Worm (Caenorhabditis elegans) whole organism, late embryonic: ENCODE data around the gene F10E7.5.

Experiments used
- C08G9.2 ChIP-seq: sonication (generic microtip); optimal IDR thresholded peaks from 2 replicates; lab custom pipeline; 2016; ENCODE audit warnings: mild to moderate bottlenecking, missing genetic modification characterization, moderate library complexity, missing compliant biosample characterization
- C38D4.7 ChIP-seq: fragments of 200-800 bp; sonication (Bioruptor generic); optimal IDR thresholded peaks from 2 replicates; lab custom pipeline; 2018; ENCODE audit warnings: mild to moderate bottlenecking, missing genetic modification characterization, moderate library complexity, missing compliant biosample characterization
- T23F11.4 ChIP-seq: fragments of 200-800 bp; sonication (Bioruptor generic); optimal IDR thresholded peaks from 2 replicates; lab custom pipeline; 2018; ENCODE audit warnings: mild to moderate bottlenecking, missing genetic modification characterization, missing compliant biosample characterization
- Y22D7AL.16 ChIP-seq: sonication (generic microtip); optimal IDR thresholded peaks from 2 replicates; lab custom pipeline; 2016; ENCODE audit warnings: missing genetic modification characterization, missing compliant biosample characterization
- ceh-18 ChIP-seq: sonication (generic microtip); optimal IDR thresholded peaks from 2 replicates; lab custom pipeline; 2016; ENCODE audit warnings: missing genetic modification characterization, missing compliant biosample characterization
- ceh-19 ChIP-seq: fragments of 200-800 bp; sonication (Bioruptor generic); optimal IDR thresholded peaks from 2 replicates; lab custom pipeline; 2018; ENCODE audit warnings: mild to moderate bottlenecking, missing genetic modification characterization, missing compliant biosample characterization
- ceh-22 ChIP-seq: sonication (generic microtip); optimal IDR thresholded peaks from 2 replicates; lab custom pipeline; 2017; ENCODE audit warnings: missing biosample characterization, missing genetic modification characterization
- ceh-24 ChIP-seq: sonication (generic microtip); optimal IDR thresholded peaks from 2 replicates; lab custom pipeline; 2016; ENCODE audit warnings: mild to moderate bottlenecking, missing genetic modification characterization, missing compliant biosample characterization
- ceh-31 ChIP-seq: sonication (generic microtip); optimal IDR thresholded peaks from 2 replicates; lab custom pipeline; 2016; ENCODE audit warnings: missing genetic modification characterization, missing compliant biosample characterization
- ceh-48 ChIP-seq: sonication (generic microtip); optimal IDR thresholded peaks from 2 replicates; lab custom pipeline; 2016; ENCODE audit warnings: missing genetic modification characterization, inconsistent platforms, missing compliant biosample characterization
- ceh-6 ChIP-seq: fragments of 200-800 bp; sonication (Bioruptor generic); optimal IDR thresholded peaks from 2 replicates; lab custom pipeline; 2018; ENCODE audit warnings: mild to moderate bottlenecking, missing genetic modification characterization, missing compliant biosample characterization
- dmd-4 ChIP-seq: sonication (generic microtip); optimal IDR thresholded peaks from 2 replicates; lab custom pipeline; 2016; ENCODE audit warnings: borderline replicate concordance, missing genetic modification characterization, missing compliant biosample characterization
- dve-1 ChIP-seq: sonication (generic microtip); optimal IDR thresholded peaks from 2 replicates; lab custom pipeline; 2017; ENCODE audit warnings: antibody characterized with exemption, mild to moderate bottlenecking, missing genetic modification characterization, missing compliant biosample characterization
- elt-2 ChIP-seq: sonication (generic microtip); optimal IDR thresholded peaks from 2 replicates; lab custom pipeline; 2016; ENCODE audit warnings: missing genetic modification reagents, missing genetic modification characterization, missing compliant biosample characterization
- ets-4 ChIP-seq: sonication (generic microtip); optimal IDR thresholded peaks from 2 replicates; lab custom pipeline; 2016; ENCODE audit warnings: missing genetic modification characterization, missing compliant biosample characterization
- eyg-1 ChIP-seq: sonication (generic microtip); optimal IDR thresholded peaks from 2 replicates; lab custom pipeline; 2016; ENCODE audit warnings: missing genotype, missing genetic modification characterization, missing compliant biosample characterization
- fax-1 ChIP-seq: sonication (generic microtip); optimal IDR thresholded peaks from 2 replicates; lab custom pipeline; 2016; ENCODE audit warnings: missing genotype, missing genetic modification characterization, missing compliant biosample characterization
- hlh-13 ChIP-seq: fragments of 200-800 bp; sonication (Bioruptor generic); optimal IDR thresholded peaks from 2 replicates; lab custom pipeline; 2018; ENCODE audit warnings: mild to moderate bottlenecking, missing genetic modification characterization, missing compliant biosample characterization
- hlh-30 ChIP-seq: sonication (generic microtip); optimal IDR thresholded peaks from 2 replicates; lab custom pipeline; 2017; ENCODE audit warnings: antibody characterized with exemption, missing genetic modification characterization, missing compliant biosample characterization; ENCODE audit not compliant: insufficient read depth
- nfya-1 ChIP-seq: sonication (generic microtip); optimal IDR thresholded peaks from 2 replicates; lab custom pipeline; 2017; ENCODE audit warnings: missing genetic modification characterization, mild to moderate bottlenecking, missing compliant biosample characterization, antibody characterized with exemption, moderate library complexity
- nhr-232 ChIP-seq: sonication (generic microtip); optimal IDR thresholded peaks from 2 replicates; lab custom pipeline; 2016; ENCODE audit warnings: missing genetic modification characterization, missing compliant biosample characterization
- pax-1 ChIP-seq: fragments of 150-350 bp; optimal IDR thresholded peaks from 2 replicates; lab custom pipeline; 2014; ENCODE audit warnings: missing biosample characterization, missing genetic modification characterization
- pha-4 ChIP-seq: fragments of 150-350 bp; optimal IDR thresholded peaks from 2 replicates; lab custom pipeline; 2018; ENCODE audit warnings: missing biosample characterization, missing genetic modification reagents, missing genetic modification characterization
- pqm-1 ChIP-seq: sonication (generic microtip); optimal IDR thresholded peaks from 2 replicates; lab custom pipeline; 2016; ENCODE audit warnings: missing genetic modification characterization, missing compliant biosample characterization
- pros-1 ChIP-seq: fragments of 150-350 bp; optimal IDR thresholded peaks from 2 replicates; lab custom pipeline; 2014; ENCODE audit warnings: missing biosample characterization, missing genetic modification reagents, missing genetic modification characterization
- rnt-1 ChIP-seq: sonication (generic microtip); optimal IDR thresholded peaks from 2 replicates; lab custom pipeline; 2016; ENCODE audit warnings: missing genetic modification characterization, missing compliant biosample characterization
- sox-4 ChIP-seq: sonication (generic microtip); optimal IDR thresholded peaks from 2 replicates; lab custom pipeline; 2017; ENCODE audit warnings: mild to moderate bottlenecking, missing genetic modification characterization, inconsistent platforms, missing compliant biosample characterization
- syd-9 ChIP-seq: sonication (generic microtip); optimal IDR thresholded peaks from 2 replicates; lab custom pipeline; 2016; ENCODE audit warnings: mild to moderate bottlenecking, missing genetic modification characterization, moderate library complexity, missing compliant biosample characterization
- tbx-7 ChIP-seq: sonication (generic microtip); optimal IDR thresholded peaks from 2 replicates; lab custom pipeline; 2016; ENCODE audit warnings: missing genotype, missing genetic modification characterization, missing compliant biosample characterization
- ttx-3 ChIP-seq: sonication (generic microtip); optimal IDR thresholded peaks from 2 replicates; lab custom pipeline; 2016; ENCODE audit warnings: missing genetic modification reagents, missing genetic modification characterization, missing compliant biosample characterization
- unc-42 ChIP-seq: sonication (generic microtip); optimal IDR thresholded peaks from 2 replicates; lab custom pipeline; 2016; ENCODE audit warnings: missing genotype, missing genetic modification characterization, missing compliant biosample characterization
- unc-55 ChIP-seq: sonication (generic microtip); optimal IDR thresholded peaks from 2 replicates; lab custom pipeline; 2017; ENCODE audit warnings: missing biosample characterization, missing genetic modification reagents, missing genetic modification characterization
- zip-5 ChIP-seq: sonication (generic microtip); optimal IDR thresholded peaks from 2 replicates; lab custom pipeline; 2016; ENCODE audit warnings: missing genetic modification characterization, missing compliant biosample characterization

F10E7.5 gene

DNA sequence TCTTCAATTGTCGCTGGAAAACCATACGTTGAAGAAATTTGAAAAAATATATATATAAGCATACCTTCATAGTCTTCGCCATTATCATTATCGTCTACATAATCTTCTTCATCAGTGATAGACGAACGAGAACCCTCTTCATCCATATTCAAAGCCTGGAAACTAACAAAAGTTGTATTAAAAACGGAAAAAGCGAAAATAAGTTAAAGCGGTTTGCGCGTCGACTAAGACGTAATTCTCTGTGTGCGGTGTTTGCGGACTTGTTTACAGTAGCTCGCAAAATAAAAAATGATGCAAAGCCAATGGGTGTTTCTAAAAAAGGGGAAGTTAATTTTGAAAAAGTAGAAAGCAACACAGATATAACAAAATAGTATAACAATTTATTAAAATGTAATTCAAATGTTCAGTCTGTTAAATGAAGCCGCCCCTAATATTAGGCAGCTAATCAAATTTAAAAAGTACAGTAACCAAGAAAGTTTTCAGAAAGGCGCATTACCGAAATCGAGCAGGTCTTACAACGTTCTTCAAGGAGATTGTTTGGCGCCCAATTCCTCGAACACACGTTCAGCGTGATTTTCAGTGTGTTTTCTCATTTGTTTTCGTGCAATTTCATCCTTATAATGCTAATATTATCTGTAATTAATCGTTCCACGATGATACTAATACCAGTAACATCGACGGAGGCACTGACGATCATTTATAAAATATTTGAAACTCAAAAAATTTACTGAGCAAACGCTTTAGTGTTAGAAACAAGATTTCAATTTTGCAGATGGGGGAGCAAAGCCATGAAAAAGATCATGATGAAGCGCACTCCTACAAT is 20.3 kb downstream of the F10E7.5 start, which contains the start of the genes T07F8.4 and gld-3:
TSS of gene T07F8.4 (minus strand) at position 162 of the 823 bp plus-strand sequence.
TSS of gene gld-3 (plus strand) at position 773 of the 823 bp plus-strand sequence.
- peak; percentile 4 for TF ChIP-seq nfya-1 (tag; lab: Kevin White, UChicago)
- TF ChIP-seq ttx-3 (tag; lab: Kevin White, UChicago): no peak
- no peak for TF ChIP-seq ceh-22 (tag; lab: Kevin White, UChicago)
- no peak for TF ChIP-seq zip-5 (tag; lab: Kevin White, UChicago)
- TF ChIP-seq ceh-48 (tag; lab: Kevin White, UChicago): no peak
- TF ChIP-seq rnt-1 (tag; lab: Kevin White, UChicago): no peak
- no peak for TF ChIP-seq eyg-1
- TF ChIP-seq pax-1 (tag; lab: Kevin White, UChicago): no peak
- no peak for TF ChIP-seq ceh-19 (GFP tag; lab: Kevin White, UChicago)
- TF ChIP-seq, all 69 proteins: peak for 1

ce11 chrII:7139064-7139463 is 27.3 kb downstream of the F10E7.5 start:
- no peak for TF ChIP-seq Y22D7AL.16 (tag; lab: Kevin White, UChicago)
- TF ChIP-seq elt-2 (tag; lab: Kevin White, UChicago): peak; percentile 74

ce11 chrII:7144307-7144706 is 32.5 kb downstream of the F10E7.5 start, which contains the start of gene npr-31:
Gene npr-31 (plus strand): TSS chrII:7144607.
- no peak for TF ChIP-seq ceh-24
- TF ChIP-seq sox-4: no peak
- no peak for TF ChIP-seq hlh-30 (tag; lab: Kevin White, UChicago)
- no peak for TF ChIP-seq hlh-13 (GFP tag; lab: Kevin White, UChicago)
- TF ChIP-seq tbx-7 (tag; lab: Kevin White, UChicago): no peak
- no peak for TF ChIP-seq syd-9

ce11 chrII:7146240-7146639 is 34.5 kb downstream of the F10E7.5 start:
- TF ChIP-seq pros-1 (tag; lab: Kevin White, UChicago) (no peak), dmd-4 (no peak), pha-4 (tag; lab: Kevin White, UChicago) (no peak), T23F11.4 (GFP tag; lab: Kevin White, UChicago) (no peak), C38D4.7 (GFP tag; lab: Kevin White, UChicago) (no peak)

- no peak for TF ChIP-seq hlh-30 (tag; lab: Kevin White, UChicago)
- no peak for TF ChIP-seq unc-42 (tag; lab: Kevin White, UChicago)
- no peak for TF ChIP-seq ets-4 (tag; lab: Kevin White, UChicago)
- TF ChIP-seq fax-1 (tag; lab: Kevin White, UChicago): no peak
- TF ChIP-seq tbx-7 (tag; lab: Kevin White, UChicago): no peak
- TF ChIP-seq nfya-1 (tag; lab: Kevin White, UChicago): no peak
- no peak for TF ChIP-seq rnt-1 (tag; lab: Kevin White, UChicago)
- no peak for TF ChIP-seq ceh-19 (GFP tag; lab: Kevin White, UChicago)
Observed at ce11 chrII:7147550-7147949, 35.8 kb downstream of the F10E7.5 start.

ce11 chrII:7148099-7148498 is 36.3 kb downstream of the F10E7.5 start, which contains the start of gene T07F8.1:
Gene T07F8.1 (plus strand): TSS chrII:7148399.
- no peak for TF ChIP-seq ceh-18 (tag; lab: Kevin White, UChicago)
- TF ChIP-seq Y22D7AL.16 (tag; lab: Kevin White, UChicago): no peak
- TF ChIP-seq unc-55: no peak
- TF ChIP-seq elt-2 (tag; lab: Kevin White, UChicago): no peak
- no peak for TF ChIP-seq pqm-1 (tag; lab: Kevin White, UChicago)
- TF ChIP-seq eyg-1: no peak
- no peak for TF ChIP-seq unc-42 (tag; lab: Kevin White, UChicago)
- TF ChIP-seq ceh-24: no peak
- no peak for TF ChIP-seq dve-1 (tag; lab: Kevin White, UChicago)
- no peak for TF ChIP-seq hlh-30 (tag; lab: Kevin White, UChicago)
- TF ChIP-seq ceh-22 (tag; lab: Kevin White, UChicago): no peak
- TF ChIP-seq nhr-232 (tag; lab: Kevin White, UChicago): no peak
- no peak for TF ChIP-seq ceh-31 (tag; lab: Kevin White, UChicago)
- no peak for TF ChIP-seq C08G9.2 (tag; lab: Kevin White, UChicago)
- TF ChIP-seq dmd-4: no peak
- TF ChIP-seq ceh-6 (GFP tag; lab: Kevin White, UChicago): no peak
